Fruit fly (Drosophila melanogaster): Measurements from ENCODE around the gene Spn.

Spn gene

dm6 chr3L:2581343-2581825, 27.3 kb upstream of the Spn start (continued):
- peak; percentile 72 for TF ChIP-seq CG8359 (GFP tag; optimal IDR thresholded peaks at IDR 0.05; ENCODE audit: borderline replicate concordance)
- TF ChIP-seq sisA (GFP tag; IDR thresholded peaks at IDR 0.05) = peak; percentile 87
- no peak for TF ChIP-seq Dref (GFP tag; IDR thresholded peaks at IDR 0.05)
- no peak for TF ChIP-seq nerfin-2 (GFP tag; IDR thresholded peaks at IDR 0.05; ENCODE audit: partially characterized antibody)
- TF ChIP-seq ro (GFP tag; IDR thresholded peaks at IDR 0.05) = 0 out of 2 replicates have a peak, but pooled peaks have one; percentile 24
- TF ChIP-seq CG17385 (GFP tag; optimal IDR thresholded peaks at IDR 0.05) = peak; percentile 82
- TF ChIP-seq Side (GFP tag; optimal IDR thresholded peaks at IDR 0.05) = peak; percentile 58
- peak; percentile 70 for TF ChIP-seq CG10462 (GFP tag; optimal IDR thresholded peaks at IDR 0.05)
- no peak for TF ChIP-seq hth (optimal IDR thresholded peaks at IDR 0.05)
- TF ChIP-seq gem (tag; optimal IDR thresholded peaks at IDR 0.05) = peak; percentile 91
- TF ChIP-seq knrl (GFP tag; IDR thresholded peaks at IDR 0.05; ENCODE audit: partially characterized antibody) = no peak
- TF ChIP-seq tx (GFP tag; optimal IDR thresholded peaks at IDR 0.05) = peak; percentile 38
- TF ChIP-seq wor (GFP tag; IDR thresholded peaks at IDR 0.05) = peak; percentile 84
- TF ChIP-seq CG12744 (GFP tag; optimal IDR thresholded peaks at IDR 0.05) = peak; percentile 45
- peak; percentile 67 for TF ChIP-seq Sox100B (GFP tag; optimal IDR thresholded peaks at IDR 0.05)
- TF ChIP-seq pb (GFP tag; optimal IDR thresholded peaks at IDR 0.05) = peak; percentile 31
- TF ChIP-seq dati (GFP tag; IDR thresholded peaks at IDR 0.05) = peak; percentile 60
- TF ChIP-seq CG16815 (GFP tag; optimal IDR thresholded peaks at IDR 0.05) = peak; percentile 82
- peak; percentile 66 for TF ChIP-seq Bdp1 (GFP tag; optimal IDR thresholded peaks at IDR 0.05)
- TF ChIP-seq CG32772 (GFP tag; IDR thresholded peaks at IDR 0.05) = peak; percentile 71
- no peak for TF ChIP-seq CG6791 (GFP tag; IDR thresholded peaks at IDR 0.05; ENCODE audit: partially characterized antibody)
- peak; percentile 47 for TF ChIP-seq sug (tag; optimal IDR thresholded peaks at IDR 0.05)
- TF ChIP-seq esg (GFP tag; conservative IDR thresholded peaks at IDR 0.05) = peak; percentile 91
- 0 out of 3 replicates have a peak, but pooled peaks have one; percentile 42 for TF ChIP-seq CG7357 (GFP tag; IDR thresholded peaks at IDR 0.05)
- peak; percentile 76 for TF ChIP-seq CrebB (tag; optimal IDR thresholded peaks at IDR 0.05)
- peak; percentile 91 for TF ChIP-seq CG9932 (GFP tag; IDR thresholded peaks at IDR 0.05)
- TF ChIP-seq NFAT (GFP tag; IDR thresholded peaks at IDR 0.05) = peak; percentile 59
- TF ChIP-seq CG8944 (GFP tag; optimal IDR thresholded peaks at IDR 0.05) = peak; percentile 42
- TF ChIP-seq wdn (GFP tag; IDR thresholded peaks at IDR 0.05) = peak; percentile 85
- no peak for TF ChIP-seq Dfd (GFP tag; optimal IDR thresholded peaks at IDR 0.05)
- TF ChIP-seq salm (tag; optimal IDR thresholded peaks at IDR 0.05) = peak; percentile 52
- peak; percentile 93 for TF ChIP-seq CG10366 (GFP tag; IDR thresholded peaks at IDR 0.05)
- peak; percentile 89 for TF ChIP-seq CoRest (tag; optimal IDR thresholded peaks at IDR 0.05)
- TF ChIP-seq CG10209 (GFP tag; optimal IDR thresholded peaks at IDR 0.05) = peak; percentile 85
- no peak for TF ChIP-seq pita (GFP tag; optimal IDR thresholded peaks at IDR 0.05)
- TF ChIP-seq unpg (GFP tag; optimal IDR thresholded peaks at IDR 0.05) = peak; percentile 83
- TF ChIP-seq Nf-YA (GFP tag; IDR thresholded peaks at IDR 0.05) = peak; percentile 83
- no peak for TF ChIP-seq D (optimal IDR thresholded peaks at IDR 0.05)
- TF ChIP-seq D (GFP tag; optimal IDR thresholded peaks at IDR 0.05) = peak; percentile 84
- TF ChIP-seq ase (GFP tag; IDR thresholded peaks at IDR 0.05) = peak; percentile 81; the same call in 2 of the 3 replicates
- peak; percentile 69 for TF ChIP-seq CG10321 (GFP tag; IDR thresholded peaks at IDR 0.05)
- TF ChIP-seq CG31224 (GFP tag; IDR thresholded peaks at IDR 0.05) = peak; percentile 79
- TF ChIP-seq CG11247 (GFP tag; IDR thresholded peaks at IDR 0.05) = peak; percentile 71
- peak; percentile 72 for TF ChIP-seq ems (GFP tag; optimal IDR thresholded peaks at IDR 0.05)
- TF ChIP-seq CG12659 (GFP tag; optimal IDR thresholded peaks at IDR 0.05) = peak; percentile 77
- peak; percentile 64 for TF ChIP-seq HLH54F (GFP tag; optimal IDR thresholded peaks at IDR 0.05)
- peak; percentile 69 for TF ChIP-seq oc (tag; optimal IDR thresholded peaks at IDR 0.05)
- TF ChIP-seq CG1602 (GFP tag; optimal IDR thresholded peaks at IDR 0.05) = peak; percentile 73
- peak; percentile 55 for TF ChIP-seq gro (GFP tag; optimal IDR thresholded peaks at IDR 0.05)
- peak; percentile 72 for TF ChIP-seq CG10274 (GFP tag; optimal IDR thresholded peaks at IDR 0.05)
- TF ChIP-seq Dad (GFP tag; optimal IDR thresholded peaks at IDR 0.05) = peak; percentile 66
- TF ChIP-seq nmo (GFP tag; optimal IDR thresholded peaks at IDR 0.05) = peak; percentile 90
